Fruit fly (Drosophila melanogaster): ENCODE data around the gene ND-39.

DNA sequence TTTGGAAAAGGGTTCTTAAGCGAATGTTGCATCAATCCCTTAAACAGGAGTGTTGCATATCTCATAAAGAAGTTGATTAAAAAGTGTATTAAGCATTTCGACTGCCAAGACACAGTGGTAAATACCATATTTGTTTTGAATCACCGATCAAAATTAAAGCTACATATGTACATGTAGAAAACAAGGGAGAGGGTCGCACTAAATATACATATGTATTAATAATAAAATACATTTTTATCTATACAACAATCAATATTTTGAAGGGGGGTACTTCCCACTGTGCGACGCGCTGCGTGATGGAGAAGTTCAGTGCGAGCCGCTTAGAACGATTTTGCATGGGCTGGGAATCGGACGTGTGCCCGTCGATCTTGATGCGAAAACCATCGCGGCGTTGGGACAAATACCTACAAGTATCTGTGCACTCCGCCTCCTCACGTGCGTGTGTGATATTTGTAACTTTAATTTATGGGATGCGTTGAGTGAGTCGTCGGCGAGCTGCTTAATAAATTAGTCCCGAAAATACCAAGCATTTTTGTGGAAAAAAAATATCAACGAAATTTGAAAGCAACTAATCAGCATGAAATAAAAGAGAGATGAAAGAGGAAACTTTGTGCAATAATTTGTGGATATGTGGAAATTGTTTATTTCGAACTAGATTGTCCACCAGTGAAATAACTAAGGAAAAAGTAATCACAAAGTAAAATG lies 46.9 kb upstream of the ND-39 start:
- TF ChIP-seq EcR (GFP tag; optimal IDR thresholded peaks at IDR 0.05) (no peak), Dll (optimal IDR thresholded peaks at IDR 0.05) (no peak), usp (GFP tag; optimal IDR thresholded peaks at IDR 0.05) (no peak), CG8478 (optimal IDR thresholded peaks at IDR 0.05) (no peak)

Data from whole organism.